Worm (Caenorhabditis elegans) whole organism, young adult: Measurements from ENCODE around the gene F18E9.1.

Experiments used
- F39B2.1 ChIP-seq: fragments of 200-800 bp; sonication (Bioruptor generic); IDR thresholded peaks from 2 replicates; pipeline ENCODE4 v1.3.6; 2022; ENCODE audit warnings: missing genetic modification reagents, missing genetic modification characterization, missing compliant biosample characterization
- ama-1 ChIP-seq, 3 experiments: fragments of 150-350 bp in 1 of 3; sonication (generic microtip) in 2 of 3; optimal IDR thresholded peaks; 2 replicates each; lab custom pipeline; 2014 to 2018; ENCODE audit warnings: missing biosample characterization in 2 of 3, missing genetic modification characterization in 2 of 3, missing genetic modification reagents in 2 of 3
- attf-3 ChIP-seq: fragments of 200-800 bp; sonication (Bioruptor generic); conservative IDR thresholded peaks from 2 replicates; pipeline ENCODE4 v1.3.6; 2022; ENCODE audit warnings: missing genetic modification reagents, missing genetic modification characterization, missing compliant biosample characterization
- mxl-1 ChIP-seq: sonication (generic microtip); optimal IDR thresholded peaks from 2 replicates; lab custom pipeline; 2016; ENCODE audit warnings: missing genetic modification characterization, missing compliant biosample characterization
- nfya-1 ChIP-seq: sonication (generic microtip); optimal IDR thresholded peaks from 2 replicates; lab custom pipeline; 2017; ENCODE audit warnings: antibody characterized with exemption, missing compliant biosample characterization, missing genetic modification characterization, borderline replicate concordance; ENCODE audit not compliant: insufficient read depth
- snpc-4 ChIP-seq, 5 experiments: fragments of 150-350 bp in 1 of 5; sonication (generic microtip) in 4 of 5; optimal IDR thresholded peaks; 2 replicates each; lab custom pipeline; 2014 to 2018; ENCODE audit warnings: missing genetic modification characterization in 5 of 5, missing biosample characterization in 3 of 5, antibody characterized with exemption in 2 of 5, mild to moderate bottlenecking in 2 of 5, missing compliant biosample characterization in 2 of 5, missing genotype in 2 of 5, moderate library complexity in 2 of 5, missing genetic modification reagents in 1 of 5

DNA sequence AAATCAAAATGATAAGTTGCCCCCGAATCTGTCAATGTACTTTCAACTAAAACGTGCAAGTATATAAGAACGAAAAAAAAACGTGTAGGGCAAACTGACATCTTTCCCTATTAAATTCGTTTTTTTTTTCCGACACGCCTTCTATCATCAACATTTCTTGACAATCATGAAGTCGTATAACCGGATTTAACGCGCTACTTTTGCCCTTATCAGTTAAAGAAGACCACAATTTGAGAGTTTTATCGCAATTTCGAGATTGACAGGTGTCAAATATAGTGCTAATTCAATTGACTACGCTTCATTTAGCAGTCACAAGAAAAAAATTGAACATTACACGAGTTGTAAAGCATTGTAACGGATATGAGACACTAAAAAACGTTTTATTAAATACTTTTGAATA, 34.2 kb upstream of the F18E9.1 start:
- TF ChIP-seq ama-1 (optimal IDR thresholded peaks at IDR 0.05; lab: Kevin White, UChicago) (no peak), ama-1 (GFP tag; optimal IDR thresholded peaks at IDR 0.05; lab: Kevin White, UChicago) (no peak), mxl-1 (tag; lab: Kevin White, UChicago) (no peak), attf-3 (GFP tag; lab: Robert Waterston, UW) (no peak), F39B2.1 (GFP tag; lab: Robert Waterston, UW) (no peak), snpc-4 (GFP tag; optimal IDR thresholded peaks at IDR 0.05; lab: Kevin White, UChicago) (no peak), snpc-4 (tag; optimal IDR thresholded peaks at IDR 0.05; lab: Kevin White, UChicago) (no peak), nfya-1 (no peak)
